Worm (Caenorhabditis elegans) whole organism, L4 larva: ENCODE data around the gene F31E3.12.

Experiments used
- D1046.2 ChIP-seq: fragments of 200-800 bp; sonication (Bioruptor generic); IDR thresholded peaks from 2 replicates; pipeline ENCODE4 v1.3.6; 2022; ENCODE audit warnings: missing genetic modification characterization, missing compliant biosample characterization
- F10B5.3 ChIP-seq: sonication (generic microtip); optimal IDR thresholded peaks from 2 replicates; lab custom pipeline; 2016; ENCODE audit warnings: mild to moderate bottlenecking, missing genetic modification characterization, missing compliant biosample characterization
- F37D6.2 ChIP-seq: sonication (generic microtip); optimal IDR thresholded peaks from 2 replicates; lab custom pipeline; 2016; ENCODE audit warnings: mild to moderate bottlenecking, missing genetic modification characterization, missing compliant biosample characterization
- F49E8.2 ChIP-seq: sonication (generic microtip); optimal IDR thresholded peaks from 2 replicates; lab custom pipeline; 2016; ENCODE audit warnings: missing compliant biosample characterization, mild to moderate bottlenecking, missing genetic modification characterization, borderline replicate concordance
- R02D3.7 ChIP-seq: fragments of 150-350 bp; sonication (generic microtip); optimal IDR thresholded peaks from 3 replicates; lab custom pipeline; 2014; ENCODE audit warnings: missing biosample characterization, missing genetic modification characterization
- T20F7.1 ChIP-seq: fragments of 200-800 bp; sonication (Bioruptor generic); optimal IDR thresholded peaks from 2 replicates; lab custom pipeline; 2018; ENCODE audit warnings: mild to moderate bottlenecking, missing genetic modification characterization, missing compliant biosample characterization
- Y5F2A.4 ChIP-seq: fragments of 200-800 bp; sonication (Bioruptor generic); optimal IDR thresholded peaks from 2 replicates; lab custom pipeline; 2018; ENCODE audit warnings: mild to moderate bottlenecking, missing genetic modification characterization, missing compliant biosample characterization
- ZK337.2 ChIP-seq: fragments of 200-800 bp; sonication (Bioruptor generic); IDR thresholded peaks from 2 replicates; pipeline ENCODE4 v1.3.6; 2022; ENCODE audit warnings: missing genetic modification reagents, missing genetic modification characterization, missing compliant biosample characterization
- aha-1 ChIP-seq: fragments of 150-350 bp; peaks from one replicate; lab custom pipeline; 2014; ENCODE audit warnings: missing biosample characterization, missing genetic modification characterization
- aly-2 ChIP-seq: sonication (generic microtip); optimal IDR thresholded peaks from 2 replicates; lab custom pipeline; 2018; ENCODE audit warnings: missing biosample characterization, missing genetic modification characterization
- arid-1 ChIP-seq: fragments of 200-800 bp; sonication (Bioruptor generic); conservative IDR thresholded peaks from 2 replicates; pipeline ENCODE4 v1.3.6; 2022; ENCODE audit warnings: missing genetic modification reagents, missing genetic modification characterization, missing compliant biosample characterization
- ceh-32 ChIP-seq: sonication (generic microtip); optimal IDR thresholded peaks from 2 replicates; lab custom pipeline; 2016; ENCODE audit warnings: mild to moderate bottlenecking, missing genetic modification characterization, missing compliant biosample characterization; ENCODE audit not compliant: poor library complexity
- ceh-44 ChIP-seq: fragments of 200-800 bp; sonication (Bioruptor generic); IDR thresholded peaks from 2 replicates; pipeline ENCODE4 v1.3.6; 2022; ENCODE audit warnings: missing genetic modification reagents, missing genetic modification characterization, missing compliant biosample characterization
- daf-16 ChIP-seq, 3 experiments: sonication (generic microtip); optimal IDR thresholded peaks; 2 replicates each; lab custom pipeline; 2016 to 2017; ENCODE audit warnings: missing genetic modification characterization in 3 of 3, missing genetic modification reagents in 3 of 3, mild to moderate bottlenecking in 2 of 3, missing compliant biosample characterization in 2 of 3, missing biosample characterization in 1 of 3, moderate library complexity in 1 of 3
- daf-19 ChIP-seq: fragments of 200-800 bp; sonication (Bioruptor generic); conservative IDR thresholded peaks from 2 replicates; pipeline ENCODE4 v1.3.6; 2022; ENCODE audit warnings: missing genetic modification characterization, missing compliant biosample characterization
- dmd-6 ChIP-seq: fragments of 200-800 bp; sonication (Bioruptor generic); IDR thresholded peaks from 2 replicates; pipeline ENCODE4 v1.3.6; 2022; ENCODE audit warnings: missing genetic modification reagents, missing genetic modification characterization, missing compliant biosample characterization
- dpl-1 ChIP-seq: fragments of 150-350 bp; optimal IDR thresholded peaks from 2 replicates; lab custom pipeline; 2014; ENCODE audit warnings: missing biosample characterization, missing genetic modification reagents, missing genetic modification characterization
- dve-1 ChIP-seq: sonication (generic microtip); optimal IDR thresholded peaks from 2 replicates; lab custom pipeline; 2017; ENCODE audit warnings: antibody characterized with exemption, mild to moderate bottlenecking, missing genetic modification characterization, missing compliant biosample characterization; ENCODE audit not compliant: insufficient read depth
- egl-43 ChIP-seq: fragments of 200-800 bp; sonication (Bioruptor generic); IDR thresholded peaks from 2 replicates; pipeline ENCODE4 v1.3.6; 2022; ENCODE audit warnings: missing genetic modification reagents, missing genetic modification characterization, missing compliant biosample characterization
- fkh-10 ChIP-seq: fragments of 150-350 bp; optimal IDR thresholded peaks from 2 replicates; lab custom pipeline; 2014; ENCODE audit warnings: missing biosample characterization, missing genetic modification reagents, missing genetic modification characterization
- hif-1 ChIP-seq, 2 experiments: sonication (generic microtip); optimal IDR thresholded peaks; 2 replicates each; lab custom pipeline; 2016 to 2017; ENCODE audit warnings: missing compliant biosample characterization in 2 of 2, missing genetic modification characterization in 2 of 2, missing genetic modification reagents in 2 of 2, missing genotype in 2 of 2, mild to moderate bottlenecking in 1 of 2
- hlh-11 ChIP-seq: fragments of 200-800 bp; sonication (Bioruptor generic); optimal IDR thresholded peaks from 2 replicates; lab custom pipeline; 2018; ENCODE audit warnings: mild to moderate bottlenecking, missing genetic modification characterization, missing compliant biosample characterization
- hlh-30 ChIP-seq: sonication (generic microtip); optimal IDR thresholded peaks from 2 replicates; lab custom pipeline; 2017; ENCODE audit warnings: antibody characterized with exemption, mild to moderate bottlenecking, missing genetic modification characterization, missing compliant biosample characterization; ENCODE audit not compliant: insufficient read depth
- jun-1 ChIP-seq: fragments of 150-350 bp; optimal IDR thresholded peaks from 2 replicates; lab custom pipeline; 2014; ENCODE audit warnings: missing biosample characterization, missing genetic modification reagents, missing genetic modification characterization
- lin-1 ChIP-seq: fragments of 200-800 bp; sonication (Bioruptor generic); IDR thresholded peaks from 2 replicates; pipeline ENCODE4 v1.3.6; 2022; ENCODE audit warnings: missing genetic modification reagents, missing genetic modification characterization, missing compliant biosample characterization
- lin-38 ChIP-seq: fragments of 200-800 bp; sonication (Bioruptor generic); IDR thresholded peaks from 2 replicates; pipeline ENCODE4 v1.3.6; 2022; ENCODE audit warnings: missing genetic modification reagents, missing genetic modification characterization, missing compliant biosample characterization
- lsy-2 ChIP-seq, 2 experiments: fragments of 150-350 bp in 1 of 2; sonication (generic microtip) in 1 of 2; optimal IDR thresholded peaks; 2 replicates each; lab custom pipeline; 2014 to 2017; ENCODE audit warnings: missing biosample characterization in 2 of 2, missing genetic modification characterization in 2 of 2
- mep-1 ChIP-seq: fragments of 150-350 bp; sonication (generic microtip); optimal IDR thresholded peaks from 3 replicates; lab custom pipeline; 2014; ENCODE audit warnings: missing biosample characterization, missing genetic modification characterization
- mes-2 ChIP-seq: sonication (generic microtip); optimal IDR thresholded peaks from 2 replicates; lab custom pipeline; 2016; ENCODE audit warnings: missing genotype, mild to moderate bottlenecking, missing genetic modification characterization, missing compliant biosample characterization; ENCODE audit not compliant: poor library complexity, severe bottlenecking
- nhr-11 ChIP-seq: fragments of 150-350 bp; optimal IDR thresholded peaks from 2 replicates; lab custom pipeline; 2014; ENCODE audit warnings: missing biosample characterization, missing genetic modification characterization
- nhr-28 ChIP-seq: fragments of 150-350 bp; optimal IDR thresholded peaks from 2 replicates; lab custom pipeline; 2014; ENCODE audit warnings: missing biosample characterization, missing genetic modification characterization
- nhr-42 ChIP-seq: fragments of 200-800 bp; sonication (Bioruptor generic); IDR thresholded peaks from 2 replicates; pipeline ENCODE4 v1.3.6; 2022; ENCODE audit warnings: missing genetic modification characterization, missing compliant biosample characterization
- nhr-48 ChIP-seq: sonication (generic microtip); optimal IDR thresholded peaks from 2 replicates; lab custom pipeline; 2016; ENCODE audit warnings: mild to moderate bottlenecking, missing genetic modification characterization, missing compliant biosample characterization
- nhr-77 ChIP-seq: fragments of 150-350 bp; optimal IDR thresholded peaks from 2 replicates; lab custom pipeline; 2014; ENCODE audit warnings: missing biosample characterization, missing genetic modification characterization
- pha-4 ChIP-seq, 2 experiments: fragments of 150-350 bp in 1 of 2; fragments of 200-800 bp in 1 of 2; sonication (Bioruptor generic) in 1 of 2; IDR thresholded peaks in 1 of 2; optimal IDR thresholded peaks in 1 of 2; 2 replicates each; pipeline versions ENCODE4 v1.3.6 to Lab custom; 2014 to 2022; ENCODE audit warnings: missing genetic modification characterization in 2 of 2, missing genetic modification reagents in 2 of 2, missing biosample characterization in 1 of 2, missing compliant biosample characterization in 1 of 2
- pqm-1 ChIP-seq: sonication (generic microtip); optimal IDR thresholded peaks from 2 replicates; lab custom pipeline; 2017; ENCODE audit warnings: missing biosample characterization, missing genetic modification characterization
- saeg-2 ChIP-seq: fragments of 200-800 bp; sonication (Bioruptor generic); IDR thresholded peaks from 2 replicates; pipeline ENCODE4 v1.3.6; 2022; ENCODE audit warnings: missing genetic modification reagents, missing genetic modification characterization, missing compliant biosample characterization
- set-16 ChIP-seq: fragments of 200-800 bp; sonication (Bioruptor generic); IDR thresholded peaks from 2 replicates; pipeline ENCODE4 v1.3.6; 2022; ENCODE audit warnings: missing genetic modification reagents, missing genetic modification characterization, missing compliant biosample characterization
- snpc-4 ChIP-seq: fragments of 150-350 bp; optimal IDR thresholded peaks from 2 replicates; lab custom pipeline; 2014; ENCODE audit warnings: missing biosample characterization, missing genetic modification characterization
- tag-97 ChIP-seq: fragments of 200-800 bp; sonication (Bioruptor generic); IDR thresholded peaks from 2 replicates; pipeline ENCODE4 v1.3.6; 2022; ENCODE audit warnings: missing genetic modification characterization, missing compliant biosample characterization
- vab-7 ChIP-seq: fragments of 200-800 bp; sonication (Bioruptor generic); IDR thresholded peaks from 2 replicates; pipeline ENCODE4 v1.3.6; 2022; ENCODE audit warnings: missing genetic modification reagents, missing genetic modification characterization, missing compliant biosample characterization
- ztf-7 ChIP-seq: fragments of 150-350 bp; optimal IDR thresholded peaks from 2 replicates; lab custom pipeline; 2014; ENCODE audit warnings: missing biosample characterization, missing genetic modification characterization

F31E3.12 gene

ce11 chrIII:6961167-6961566 lies 8.0 kb upstream of the F31E3.12 start (continued):
- TF ChIP-seq snpc-4 (tag; lab: Kevin White, UChicago) (no peak), ZK337.2 (no peak), dpl-1 (GFP tag; lab: Kevin White, UChicago) (peak; percentile 60), D1046.2 (GFP tag; lab: Robert Waterston, UW) (no peak), daf-16 (GFP tag; optimal IDR thresholded peaks at IDR 0.05; lab: Kevin White, UChicago) (no peak), daf-16 (tag; optimal IDR thresholded peaks at IDR 0.05; lab: Kevin White, UChicago) (peak; percentile 36), pqm-1 (tag; lab: Kevin White, UChicago) (no peak), F37D6.2 (tag; lab: Kevin White, UChicago) (no peak), nhr-42 (no peak), dve-1 (tag; lab: Kevin White, UChicago) (peak; percentile 57), lin-1 (GFP tag; lab: Robert Waterston, UW) (no peak), nhr-28 (tag; lab: Kevin White, UChicago) (no peak), Y5F2A.4 (GFP tag; lab: Kevin White, UChicago) (no peak)
- TF ChIP-seq, all 104 proteins: peak for 15

- TF ChIP-seq T20F7.1 (GFP tag; lab: Kevin White, UChicago) (peak; percentile 71), daf-16 (GFP tag; optimal IDR thresholded peaks at IDR 0.05; lab: Kevin White, UChicago) (peak in 1 of 2 experiments; percentile 72), daf-16 (tag; optimal IDR thresholded peaks at IDR 0.05; lab: Kevin White, UChicago) (peak; percentile 55), tag-97 (GFP tag; lab: Robert Waterston, UW) (no peak), nhr-28 (tag; lab: Kevin White, UChicago) (peak; percentile 68), hlh-11 (peak; percentile 78), pqm-1 (tag; lab: Kevin White, UChicago) (peak; percentile 44), mes-2 (tag; lab: Kevin White, UChicago) (peak; percentile 23), vab-7 (no peak), hif-1 (tag; optimal IDR thresholded peaks at IDR 0.05; lab: Kevin White, UChicago) (peak; percentile 62 to 97), dve-1 (tag; lab: Kevin White, UChicago) (peak; percentile 55), mep-1 (peak; percentile 10), hlh-30 (tag; lab: Kevin White, UChicago) (peak; percentile 87), lsy-2 (tag; optimal IDR thresholded peaks at IDR 0.05; lab: Kevin White, UChicago) (peak in 1 of 2 experiments; percentile 78), dmd-6 (peak; percentile 38), ceh-32 (tag; lab: Kevin White, UChicago) (no peak), ztf-7 (tag; lab: Kevin White, UChicago) (peak; percentile 28), aha-1 (tag; lab: Kevin White, UChicago) (peak; percentile 12), nhr-48 (tag; lab: Kevin White, UChicago) (peak; percentile 5), jun-1 (tag; lab: Kevin White, UChicago) (no peak), F10B5.3 (no peak)
Measured at ce11 chrIII:6961937-6962504, 7.2 kb upstream of the F31E3.12 start, which contains the start of the genes rpn-6.1 and F57B9.1. TSS of gene rpn-6.1 (minus strand) at chrIII:6962001. TSS of gene F57B9.1 (plus strand) at chrIII:6962090.

DNA sequence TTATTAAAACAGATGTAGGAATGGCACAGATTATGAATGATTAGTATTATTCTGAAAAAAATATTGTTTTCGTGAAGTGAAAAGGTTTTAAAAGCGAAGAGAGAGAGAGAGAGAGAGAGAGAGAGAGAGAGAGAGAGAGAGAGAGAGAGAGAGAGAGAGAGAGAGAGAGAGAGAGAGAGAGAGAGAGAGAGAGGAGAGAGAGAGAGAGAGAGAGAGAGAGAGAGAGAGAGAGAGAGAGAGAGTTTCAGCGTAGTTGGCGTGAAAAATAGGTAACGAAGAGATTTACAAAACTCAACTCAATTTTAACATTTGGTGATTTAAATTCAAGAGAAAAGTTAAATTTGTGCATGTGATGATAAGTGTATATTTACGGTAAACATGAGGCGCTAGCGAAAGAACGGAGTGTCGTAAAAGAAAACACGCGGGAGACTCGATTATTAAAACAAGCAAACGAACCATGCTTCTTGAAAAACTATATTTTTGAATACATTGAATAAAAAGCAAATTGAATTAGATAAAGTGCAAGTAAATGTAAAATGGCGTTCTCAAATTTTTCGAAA lies 1.0 kb upstream of the F31E3.12 start, which contains the start of gene panl-2:
Gene panl-2, minus strand, starts transcription at position 51 of the 560 bp plus-strand sequence.
- TF ChIP-seq nhr-11 (tag; lab: Kevin White, UChicago) (peak; percentile 9), mep-1 (peak; percentile 24), ceh-44 (GFP tag; lab: Robert Waterston, UW) (no peak), lsy-2 (tag; optimal IDR thresholded peaks at IDR 0.05; lab: Kevin White, UChicago) (peak in 1 of 2 experiments; percentile 88), arid-1 (no peak), ceh-32 (tag; lab: Kevin White, UChicago) (no peak), nhr-77 (tag; lab: Kevin White, UChicago) (no peak), ZK337.2 (no peak), set-16 (GFP tag; lab: Robert Waterston, UW) (peak; percentile 33; the same call in 1 of the 2 replicates), hlh-30 (tag; lab: Kevin White, UChicago) (peak; percentile 91), R02D3.7 (tag; lab: Kevin White, UChicago) (peak; percentile 57), T20F7.1 (GFP tag; lab: Kevin White, UChicago) (peak; percentile 94), lin-38 (GFP tag; lab: Robert Waterston, UW) (0 out of 2 replicates have a peak, but pooled peaks have one; percentile 7), F10B5.3 (no peak), dpl-1 (GFP tag; lab: Kevin White, UChicago) (peak; percentile 86), F49E8.2 (tag; lab: Kevin White, UChicago) (no peak), pha-4 (GFP tag; IDR thresholded peaks at IDR 0.05; lab: Robert Waterston, UW) (no peak), pha-4 (tag; optimal IDR thresholded peaks at IDR 0.05; lab: Kevin White, UChicago) (no peak), fkh-10 (GFP tag; lab: Kevin White, UChicago) (no peak), egl-43 (GFP tag; lab: Robert Waterston, UW) (no peak), daf-19 (GFP tag; lab: Robert Waterston, UW) (no peak), saeg-2 (GFP tag; lab: Robert Waterston, UW) (no peak), aly-2 (tag; lab: Kevin White, UChicago) (no peak)
